Fruit fly (Drosophila melanogaster): ENCODE data around the gene CG4836.

CG4836 gene

DNA sequence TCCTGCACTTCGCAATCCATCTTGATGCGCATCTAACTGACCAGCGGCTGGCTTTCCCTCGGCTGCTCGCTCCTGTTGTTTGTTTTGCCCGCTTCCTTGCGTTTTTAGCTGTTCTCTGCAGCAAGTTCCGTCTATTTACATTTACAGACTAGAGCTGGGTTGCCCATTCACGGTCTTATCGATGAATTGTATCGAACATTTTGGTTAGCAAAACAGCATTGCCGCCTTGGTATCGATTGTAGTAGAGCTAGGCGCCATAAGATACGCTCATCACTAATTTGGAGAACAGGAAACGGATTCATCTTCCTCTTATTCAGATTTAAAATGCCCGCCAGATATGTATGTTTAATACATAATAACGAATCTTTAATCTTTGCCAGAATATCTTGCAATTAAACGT lies 22.2 kb downstream of the CG4836 start, which contains the start of gene Regnase-1 (continued):
- TF ChIP-seq sna (GFP tag; IDR thresholded peaks at IDR 0.05; ENCODE audit: partially characterized antibody) (peak; percentile 95), CG10366 (GFP tag; IDR thresholded peaks at IDR 0.05) (peak; percentile 87), CG3847 (GFP tag; IDR thresholded peaks at IDR 0.05) (peak; percentile 91), Deaf1 (tag; optimal IDR thresholded peaks at IDR 0.05) (peak; percentile 66), lola (GFP tag; optimal IDR thresholded peaks at IDR 0.05) (peak in 1 of 3 experiments; percentile 67), CG4854 (GFP tag; optimal IDR thresholded peaks at IDR 0.05) (peak; percentile 87), Scr (GFP tag; IDR thresholded peaks at IDR 0.05; ENCODE audit: partially characterized antibody) (peak; percentile 96), bigmax (GFP tag; optimal IDR thresholded peaks at IDR 0.05) (peak; percentile 86), btn (GFP tag; optimal IDR thresholded peaks at IDR 0.05) (peak; percentile 83), CG10462 (GFP tag; optimal IDR thresholded peaks at IDR 0.05) (peak; percentile 62), CG34224 (GFP tag; IDR thresholded peaks at IDR 0.05; ENCODE audit: partially characterized antibody) (peak; percentile 96), D (optimal IDR thresholded peaks at IDR 0.05) (peak; percentile 78), D (GFP tag; optimal IDR thresholded peaks at IDR 0.05) (peak; percentile 86), Awh (GFP tag; IDR thresholded peaks at IDR 0.05) (peak; percentile 89), CkIIα-i1 (GFP tag; IDR thresholded peaks at IDR 0.05) (peak; percentile 63; the same call in 1 of the 2 replicates), so (GFP tag; IDR thresholded peaks at IDR 0.05) (peak; percentile 87), Dbx (GFP tag; IDR thresholded peaks at IDR 0.05) (peak; percentile 92), CG17912 (GFP tag; optimal IDR thresholded peaks at IDR 0.05) (peak; percentile 97), HmgZ (tag; optimal IDR thresholded peaks at IDR 0.05) (peak; percentile 95), Bgb (GFP tag; IDR thresholded peaks at IDR 0.05; ENCODE audit: partially characterized antibody) (peak; percentile 98), CG34376 (GFP tag; optimal IDR thresholded peaks at IDR 0.05) (peak; percentile 97), CG11085 (GFP tag; IDR thresholded peaks at IDR 0.05) (peak; percentile 84; the same call in 1 of the 2 replicates), CG34422 (GFP tag; IDR thresholded peaks at IDR 0.05) (peak; percentile 89), fru (optimal IDR thresholded peaks at IDR 0.05) (no peak), CG4707 (GFP tag; optimal IDR thresholded peaks at IDR 0.05) (peak; percentile 93), sim (GFP tag; IDR thresholded peaks at IDR 0.05) (peak; percentile 86), yki (optimal IDR thresholded peaks at IDR 0.05) (no peak), Oli (tag; optimal IDR thresholded peaks at IDR 0.05) (peak; percentile 76), CG4617 (GFP tag; optimal IDR thresholded peaks at IDR 0.05; ENCODE audit: borderline replicate concordance) (peak; percentile 93), CG6175 (GFP tag; IDR thresholded peaks at IDR 0.05) (peak; percentile 68; the same call in 2 of the 3 replicates), Aef1 (GFP tag; IDR thresholded peaks at IDR 0.05) (peak; percentile 68; the same call in 2 of the 3 replicates), CG13424 (tag; optimal IDR thresholded peaks at IDR 0.05) (peak; percentile 78), tin (GFP tag; optimal IDR thresholded peaks at IDR 0.05) (peak; percentile 83), Xrp1 (GFP tag; IDR thresholded peaks at IDR 0.05) (peak; percentile 68), caup (GFP tag; optimal IDR thresholded peaks at IDR 0.05; ENCODE audit: severe bottlenecking) (peak; percentile 98), usp (GFP tag; optimal IDR thresholded peaks at IDR 0.05) (no peak), CG1233 (GFP tag; optimal IDR thresholded peaks at IDR 0.05) (peak; percentile 96), cas (GFP tag; IDR thresholded peaks at IDR 0.05) (peak; percentile 75), insv (GFP tag; optimal IDR thresholded peaks at IDR 0.05) (peak in 1 of 2 experiments; percentile 81), repo (GFP tag; optimal IDR thresholded peaks at IDR 0.05) (peak; percentile 83), ATbp (GFP tag; optimal IDR thresholded peaks at IDR 0.05) (peak; percentile 94), sisA (GFP tag; IDR thresholded peaks at IDR 0.05) (no peak), H15 (GFP tag; IDR thresholded peaks at IDR 0.05) (peak; percentile 88), Pdp1 (GFP tag; optimal IDR thresholded peaks at IDR 0.05) (peak; percentile 78 to 89), cato (GFP tag; optimal IDR thresholded peaks at IDR 0.05; ENCODE audit: borderline replicate concordance) (peak; percentile 74), disco-r (GFP tag; optimal IDR thresholded peaks at IDR 0.05) (peak; percentile 89), CG10565 (GFP tag; optimal IDR thresholded peaks at IDR 0.05) (no peak), Bdp1 (GFP tag; optimal IDR thresholded peaks at IDR 0.05) (peak; percentile 81), CG14965 (GFP tag; optimal IDR thresholded peaks at IDR 0.05; ENCODE audit: borderline replicate concordance) (peak; percentile 50), Blimp-1 (GFP tag; optimal IDR thresholded peaks at IDR 0.05) (peak; percentile 79), peb (GFP tag; IDR thresholded peaks at IDR 0.05) (peak; percentile 58; the same call in 1 of the 2 replicates)
